Fruit fly (Drosophila melanogaster): ENCODE measurements around the gene Alp12.

Alp12 gene

DNA sequence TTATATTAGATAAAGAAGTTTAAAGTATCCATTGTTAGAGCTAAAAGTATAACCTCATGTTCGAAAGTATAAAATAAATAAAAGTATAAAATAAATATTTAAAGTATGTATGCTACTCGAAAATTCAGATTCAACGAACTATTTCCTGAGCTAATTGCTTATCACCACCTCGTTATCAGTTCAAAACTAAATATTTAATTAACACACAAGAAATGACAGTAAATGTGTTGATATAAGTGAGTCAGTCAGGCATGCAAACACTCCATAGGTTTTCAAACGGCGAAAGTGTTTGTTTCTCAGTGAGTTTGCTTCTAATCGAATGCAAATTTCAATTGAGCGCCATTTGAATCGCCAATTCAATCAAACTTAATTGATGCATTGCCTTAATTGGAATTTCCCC, 10.4 kb downstream of the Alp12 start (continued):
- TF ChIP-seq oc (tag; optimal IDR thresholded peaks at IDR 0.05) (no peak), HLH4C (GFP tag; IDR thresholded peaks at IDR 0.05; ENCODE audit: partially characterized antibody) (no peak), CG9727 (GFP tag; optimal IDR thresholded peaks at IDR 0.05) (peak; percentile 57), CG11093 (GFP tag; IDR thresholded peaks at IDR 0.05) (no peak), Nf-YC (tag; optimal IDR thresholded peaks at IDR 0.05) (no peak), CG11085 (GFP tag; IDR thresholded peaks at IDR 0.05) (no peak), CG17359 (tag; optimal IDR thresholded peaks at IDR 0.05) (peak; percentile 63), stc (GFP tag; IDR thresholded peaks at IDR 0.05) (no peak; the same call in 1 of the 2 replicates), D19A (tag; optimal IDR thresholded peaks at IDR 0.05) (peak; percentile 34), CG4707 (GFP tag; optimal IDR thresholded peaks at IDR 0.05) (peak; percentile 38), grau (tag; optimal IDR thresholded peaks at IDR 0.05) (peak; percentile 21), CG1024 (GFP tag; IDR thresholded peaks at IDR 0.05) (peak; percentile 30; the same call in 1 of the 2 replicates), gce (GFP tag; IDR thresholded peaks at IDR 0.05) (no peak), CG2199 (GFP tag; IDR thresholded peaks at IDR 0.05) (no peak), dimm (GFP tag; IDR thresholded peaks at IDR 0.05) (no peak), ara (GFP tag; IDR thresholded peaks at IDR 0.05) (peak; percentile 65; the same call in 1 of the 2 replicates), HmgZ (tag; optimal IDR thresholded peaks at IDR 0.05) (peak; percentile 2), CG14014 (GFP tag; IDR thresholded peaks at IDR 0.05) (no peak), Fer1 (GFP tag; optimal IDR thresholded peaks at IDR 0.05) (peak; percentile 70), twi (tag; optimal IDR thresholded peaks at IDR 0.05) (no peak), scrt (GFP tag; optimal IDR thresholded peaks at IDR 0.05) (peak; percentile 43), CG7556 (GFP tag; optimal IDR thresholded peaks at IDR 0.05) (peak; percentile 38), sisA (GFP tag; IDR thresholded peaks at IDR 0.05) (no peak), CG34376 (GFP tag; optimal IDR thresholded peaks at IDR 0.05) (peak; percentile 4), MTF-1 (GFP tag; optimal IDR thresholded peaks at IDR 0.05; ENCODE audit: borderline replicate concordance) (peak; percentile 85), Abd-B (GFP tag; optimal IDR thresholded peaks at IDR 0.05) (no peak), Hr39 (optimal IDR thresholded peaks at IDR 0.05) (no peak), CG9876 (GFP tag; optimal IDR thresholded peaks at IDR 0.05) (no peak), peb (GFP tag; IDR thresholded peaks at IDR 0.05) (no peak), Spps (tag; optimal IDR thresholded peaks at IDR 0.05) (peak; percentile 70), CG11723 (GFP tag; optimal IDR thresholded peaks at IDR 0.05) (peak; percentile 28), ftz-f1 (GFP tag; optimal IDR thresholded peaks at IDR 0.05) (no peak), CG32772 (GFP tag; IDR thresholded peaks at IDR 0.05) (no peak), CG17328 (GFP tag; IDR thresholded peaks at IDR 0.05) (no peak), CG1529 (GFP tag; optimal IDR thresholded peaks at IDR 0.05) (peak; percentile 77), gcm (GFP tag; optimal IDR thresholded peaks at IDR 0.05) (peak; percentile 84), CG10366 (GFP tag; IDR thresholded peaks at IDR 0.05) (no peak), wor (GFP tag; IDR thresholded peaks at IDR 0.05) (no peak), CG4360 (GFP tag; IDR thresholded peaks at IDR 0.05) (no peak), toy (GFP tag; IDR thresholded peaks at IDR 0.05) (no peak), mld (GFP tag; IDR thresholded peaks at IDR 0.05; ENCODE audit: partially characterized antibody) (no peak), CG34224 (GFP tag; IDR thresholded peaks at IDR 0.05; ENCODE audit: partially characterized antibody) (no peak), chm (GFP tag; IDR thresholded peaks at IDR 0.05) (no peak), CG3726 (GFP tag; IDR thresholded peaks at IDR 0.05) (no peak), C15 (GFP tag; IDR thresholded peaks at IDR 0.05) (no peak), CG30020 (tag; optimal IDR thresholded peaks at IDR 0.05) (no peak), chif (GFP tag; optimal IDR thresholded peaks at IDR 0.05) (peak in 1 of 2 experiments; percentile 3), Meics (GFP tag; optimal IDR thresholded peaks at IDR 0.05) (peak; percentile 27), CG6683 (GFP tag; optimal IDR thresholded peaks at IDR 0.05) (peak; percentile 51), CG1603 (tag; optimal IDR thresholded peaks at IDR 0.05) (peak; percentile 68), klu (GFP tag; IDR thresholded peaks at IDR 0.05) (no peak), CTCF (GFP tag; optimal IDR thresholded peaks at IDR 0.05) (peak; percentile 37), slou (GFP tag; optimal IDR thresholded peaks at IDR 0.05) (no peak)

Data from whole organism, embryonic.